Worm (Caenorhabditis elegans): Measurements from ENCODE around the gene Y55F3BR.10.

The Y55F3BR.10 gene

DNA sequence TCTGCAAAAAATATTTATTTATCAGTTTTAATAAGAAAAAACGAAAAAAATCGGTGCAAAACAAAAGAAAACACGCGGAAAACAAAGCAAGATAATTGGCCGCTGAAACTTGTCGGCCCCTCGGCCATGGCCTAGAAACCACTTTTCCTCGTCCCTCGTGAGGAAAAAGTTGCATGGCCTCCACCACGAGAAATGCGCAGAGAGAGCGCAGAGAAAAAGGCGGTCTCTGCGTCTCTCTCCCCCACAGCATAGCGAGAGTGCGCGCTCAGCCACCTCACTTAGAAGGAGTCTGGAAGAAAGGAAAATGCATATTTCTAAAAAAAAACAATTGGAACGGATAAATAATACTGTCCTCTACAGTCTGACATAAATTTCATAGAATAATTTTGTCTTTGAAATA is 18.9 kb upstream of the Y55F3BR.10 start:
- TF ChIP-seq F37B4.10 (GFP tag; IDR thresholded peaks at IDR 0.05) (0 out of 2 replicates have a peak, but pooled peaks have one; percentile 36), ztf-18 (tag; optimal IDR thresholded peaks at IDR 0.05) (peak; percentile 74), K11D2.4 (GFP tag; IDR thresholded peaks at IDR 0.05) (peak; percentile 66), egrh-3 (GFP tag; IDR thresholded peaks at IDR 0.05) (peak; percentile 37; the same call in 1 of the 2 replicates), zfh-2 (GFP tag; conservative IDR thresholded peaks at IDR 0.05) (peak; percentile 55), F33H1.4 (GFP tag; IDR thresholded peaks at IDR 0.05) (0 out of 2 replicates have a peak, but pooled peaks have one; percentile 16), rcor-1 (GFP tag; IDR thresholded peaks at IDR 0.05) (peak; percentile 66; the same call in 1 of the 2 replicates), dox-1 (GFP tag; IDR thresholded peaks at IDR 0.05) (peak; percentile 74), egl-44 (GFP tag; IDR thresholded peaks at IDR 0.05) (peak; percentile 48; the same call in 1 of the 2 replicates), hmg-1.2 (GFP tag; IDR thresholded peaks at IDR 0.05) (peak; percentile 93), lag-1 (GFP tag; IDR thresholded peaks at IDR 0.05) (0 out of 2 replicates have a peak, but pooled peaks have one; percentile 28), ceh-100 (GFP tag; IDR thresholded peaks at IDR 0.05) (peak; percentile 67), lin-26 (GFP tag; IDR thresholded peaks at IDR 0.05) (0 out of 2 replicates have a peak, but pooled peaks have one; percentile 23), pbrm-1 (GFP tag; IDR thresholded peaks at IDR 0.05) (peak; percentile 21; the same call in 1 of the 2 replicates), cebp-1 (GFP tag; IDR thresholded peaks at IDR 0.05) (peak; percentile 30; the same call in 1 of the 2 replicates), cebp-1 (tag; optimal IDR thresholded peaks at IDR 0.05) (peak; percentile 24), mcd-1 (GFP tag; IDR thresholded peaks at IDR 0.05) (peak; percentile 89)

DNA sequence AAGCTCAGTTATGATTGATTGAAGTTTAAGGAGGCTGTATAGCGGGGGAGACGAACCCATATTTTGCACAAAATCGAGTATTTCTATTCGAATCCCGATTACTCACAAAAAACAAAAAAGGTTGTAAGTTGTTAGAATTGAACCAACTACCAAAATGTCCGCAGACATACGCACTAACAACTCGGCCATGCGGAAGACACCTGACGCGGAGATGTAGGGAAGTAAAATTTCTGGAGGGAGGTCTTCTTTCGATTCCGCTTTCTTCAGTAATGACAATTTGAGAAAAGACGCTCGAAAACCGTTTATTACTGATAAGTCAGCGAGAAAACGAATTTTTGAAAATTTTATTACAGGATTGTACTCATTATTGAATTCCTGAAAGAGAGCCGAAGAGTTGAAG is 14.4 kb upstream of the Y55F3BR.10 start:
- TF ChIP-seq cebp-2 (GFP tag; IDR thresholded peaks at IDR 0.05): no peak
- TF ChIP-seq let-607 (tag; optimal IDR thresholded peaks at IDR 0.05): no peak
- no peak for TF ChIP-seq T26A5.8 (tag; optimal IDR thresholded peaks at IDR 0.05)
- no peak for TF ChIP-seq nfyb-1 (GFP tag; IDR thresholded peaks at IDR 0.05)
- TF ChIP-seq ceh-27 (GFP tag; optimal IDR thresholded peaks at IDR 0.05): no peak
- no peak for TF ChIP-seq pbrm-1 (GFP tag; IDR thresholded peaks at IDR 0.05)
- TF ChIP-seq B0261.1 (tag; optimal IDR thresholded peaks at IDR 0.05): peak; percentile 43
- TF ChIP-seq snpc-4 (GFP tag; optimal IDR thresholded peaks at IDR 0.05): no peak
- TF ChIP-seq snpc-4 (tag; optimal IDR thresholded peaks at IDR 0.05): peak in 1 of 4 experiments; percentile 35
- peak; percentile 18 for TF ChIP-seq rpc-1 (optimal IDR thresholded peaks at IDR 0.05)
- TF ChIP-seq rpc-1 (tag; optimal IDR thresholded peaks at IDR 0.05): peak; percentile 29
- TF ChIP-seq tbp1 (GFP tag; optimal IDR thresholded peaks at IDR 0.05): peak; percentile 64
- no peak for TF ChIP-seq ZK185.1 (tag; optimal IDR thresholded peaks at IDR 0.05; ENCODE audit: poor library complexity, severe bottlenecking)
- TF ChIP-seq hlh-12 (tag; optimal IDR thresholded peaks at IDR 0.05): no peak
- no peak for TF ChIP-seq ztf-22 (GFP tag; optimal IDR thresholded peaks at IDR 0.05)

DNA sequence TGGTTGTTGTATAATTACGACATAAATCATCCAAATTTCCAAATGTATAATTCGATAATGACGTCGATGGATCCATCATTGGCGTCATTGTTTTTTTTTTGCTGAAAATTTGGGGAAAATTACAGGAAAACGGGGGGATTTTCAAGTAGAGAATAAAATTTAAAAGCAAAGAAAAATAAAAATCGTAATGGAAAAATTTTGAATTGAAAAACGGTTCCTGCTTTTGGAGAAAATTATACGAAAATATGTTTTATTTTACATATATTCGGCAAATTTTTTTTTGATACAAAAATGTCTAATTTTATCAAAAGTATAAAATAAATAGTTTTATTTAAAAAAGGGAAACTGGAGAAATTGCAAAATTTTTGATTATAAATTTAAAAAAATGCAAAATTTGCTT is 7.4 kb upstream of the Y55F3BR.10 start, which contains the start of gene zipt-15:
Gene zipt-15, minus strand, starts transcription at position 101 of the 400 bp plus-strand sequence.
- TF ChIP-seq tbp1 (GFP tag; optimal IDR thresholded peaks at IDR 0.05) (no peak), cebp-2 (GFP tag; IDR thresholded peaks at IDR 0.05) (no peak), sea-2 (GFP tag; IDR thresholded peaks at IDR 0.05) (no peak), Y53F4B.3 (GFP tag; IDR thresholded peaks at IDR 0.05) (no peak), hsf-1 (GFP tag; IDR thresholded peaks at IDR 0.05) (no peak), F33H1.4 (GFP tag; IDR thresholded peaks at IDR 0.05) (no peak), ztf-26 (tag; optimal IDR thresholded peaks at IDR 0.05) (no peak), ets-4 (GFP tag; optimal IDR thresholded peaks at IDR 0.05) (no peak), zim-3 (tag; optimal IDR thresholded peaks at IDR 0.05) (no peak), madf-10 (tag; optimal IDR thresholded peaks at IDR 0.05) (no peak), sdz-38 (tag; optimal IDR thresholded peaks at IDR 0.05) (no peak), ceh-27 (GFP tag; optimal IDR thresholded peaks at IDR 0.05) (no peak), ztf-28 (GFP tag; IDR thresholded peaks at IDR 0.05) (no peak), C06A6.2 (GFP tag; conservative IDR thresholded peaks at IDR 0.05) (no peak), nhr-80 (tag; optimal IDR thresholded peaks at IDR 0.05) (no peak)
